Worm (Caenorhabditis elegans) whole organism, young adult: Measurements from ENCODE around the gene pho-14.

ENCODE experiments used
- F39B2.1 ChIP-seq: fragments of 200-800 bp; sonication (Bioruptor generic); IDR thresholded peaks from 2 replicates; pipeline ENCODE4 v1.3.6; 2022; ENCODE audit warnings: missing genetic modification reagents, missing genetic modification characterization, missing compliant biosample characterization
- F55B11.4 ChIP-seq: sonication (generic microtip); optimal IDR thresholded peaks from 2 replicates; lab custom pipeline; 2016; ENCODE audit warnings: missing compliant biosample characterization, missing genetic modification characterization, borderline replicate concordance; ENCODE audit not compliant: insufficient read depth
- ceh-79 ChIP-seq: sonication (generic microtip); optimal IDR thresholded peaks from 2 replicates; lab custom pipeline; 2017; ENCODE audit warnings: mild to moderate bottlenecking, missing genetic modification characterization, missing compliant biosample characterization
- madf-10 ChIP-seq: sonication (generic microtip); optimal IDR thresholded peaks from 2 replicates; lab custom pipeline; 2016; ENCODE audit warnings: mild to moderate bottlenecking, missing genetic modification characterization, missing compliant biosample characterization
- madf-3 ChIP-seq: fragments of 200-800 bp; sonication (Bioruptor generic); IDR thresholded peaks from 2 replicates; pipeline ENCODE4 v1.3.6; 2022; ENCODE audit warnings: missing genetic modification reagents, missing genetic modification characterization, missing compliant biosample characterization

ce11 chrII:1133295-1133694, 32.7 kb upstream of the pho-14 start:
- TF ChIP-seq madf-3 (GFP tag; lab: Robert Waterston, UW) (no peak), madf-10 (tag; lab: Kevin White, UChicago) (no peak), F39B2.1 (GFP tag; lab: Robert Waterston, UW) (no peak), F55B11.4 (tag; lab: Kevin White, UChicago) (no peak), ceh-79 (no peak)
